Fruit fly (Drosophila melanogaster) whole organism, embryonic: ENCODE results near the gene Ir75b.
A peak's percentile ranks its signal among the peaks of the same experiment; 100 is the strongest.

Source experiments
- B-H2 ChIP-seq: fragments of 200-800 bp; sonication (Bioruptor generic); optimal IDR thresholded peaks from 2 replicates; lab custom pipeline; 2018; ENCODE audit warnings: missing biosample characterization, mild to moderate bottlenecking, missing genetic modification characterization
- Blimp-1 ChIP-seq: fragments of 200-800 bp; sonication (Bioruptor generic); optimal IDR thresholded peaks from 3 replicates; lab custom pipeline; 2018; ENCODE audit warnings: missing biosample characterization, missing genetic modification characterization, mild to moderate bottlenecking, moderate library complexity, missing genetic modification reagents
- CG17612 ChIP-seq: fragments of 200-800 bp; sonication (Bioruptor generic); IDR thresholded peaks from 2 replicates; pipeline ENCODE4 v1.3.6; 2022; ENCODE audit warnings: missing biosample characterization, missing genetic modification characterization
- CG17829 ChIP-seq: fragments of 200-800 bp; optimal IDR thresholded peaks from 2 replicates; lab custom pipeline; 2019; ENCODE audit warnings: missing biosample characterization, mild to moderate bottlenecking, missing genetic modification characterization, moderate library complexity
- CG2678 ChIP-seq: fragments of 200-800 bp; sonication (Bioruptor generic); optimal IDR thresholded peaks from 3 replicates; lab custom pipeline; 2019; ENCODE audit warnings: missing biosample characterization, mild to moderate bottlenecking, missing genetic modification characterization, moderate library complexity
- CG3995 ChIP-seq: fragments of 200-800 bp; sonication (Bioruptor generic); optimal IDR thresholded peaks from 3 replicates; lab custom pipeline; 2016; ENCODE audit warnings: missing biosample characterization, missing genetic modification characterization
- CG4617 ChIP-seq: fragments of 200-800 bp; sonication (Bioruptor generic); optimal IDR thresholded peaks from 3 replicates; lab custom pipeline; 2016; ENCODE audit warnings: missing biosample characterization, missing genetic modification characterization, borderline replicate concordance
- CG6683 ChIP-seq: fragments of 200-800 bp; sonication (Bioruptor generic); optimal IDR thresholded peaks from 2 replicates; lab custom pipeline; 2017; ENCODE audit warnings: missing biosample characterization, mild to moderate bottlenecking, missing genetic modification characterization, missing genetic modification reagents
- CG7987 ChIP-seq: fragments of 200-800 bp; sonication (Bioruptor generic); optimal IDR thresholded peaks from 2 replicates; lab custom pipeline; 2018; ENCODE audit warnings: missing biosample characterization, mild to moderate bottlenecking, missing genetic modification characterization, moderate library complexity
- CG9437 ChIP-seq: fragments of 200-800 bp; sonication (Bioruptor generic); optimal IDR thresholded peaks from 2 replicates; lab custom pipeline; 2018; ENCODE audit warnings: missing biosample characterization, mild to moderate bottlenecking, missing genetic modification characterization
- D19A ChIP-seq: fragments of 200-800 bp; optimal IDR thresholded peaks from 3 replicates; lab custom pipeline; 2019; ENCODE audit warnings: missing biosample characterization, mild to moderate bottlenecking, missing genetic modification characterization, moderate library complexity
- H15 ChIP-seq: fragments of 200-800 bp; sonication (Bioruptor generic); IDR thresholded peaks from 3 replicates; pipeline ENCODE4 v1.3.6; 2022; ENCODE audit warnings: missing biosample characterization, missing genetic modification characterization
- HHEX ChIP-seq: fragments of 200-800 bp; sonication (Bioruptor generic); optimal IDR thresholded peaks from 3 replicates; lab custom pipeline; 2017; ENCODE audit warnings: missing biosample characterization, mild to moderate bottlenecking, missing genetic modification characterization, missing genetic modification reagents
- Poxn ChIP-seq: fragments of 200-800 bp; sonication (Bioruptor generic); IDR thresholded peaks from 2 replicates; pipeline ENCODE4 v1.3.6; 2022; ENCODE audit warnings: missing biosample characterization, missing genetic modification characterization
- Ravus ChIP-seq: fragments of 200-800 bp; sonication (Bioruptor generic); IDR thresholded peaks from 2 replicates; pipeline ENCODE4 v1.3.6; 2022; ENCODE audit warnings: missing biosample characterization, missing genetic modification characterization
- Rfx ChIP-seq: fragments of 200-800 bp; sonication (Bioruptor generic); IDR thresholded peaks from 2 replicates; pipeline ENCODE4 v1.3.6; 2022; ENCODE audit warnings: missing biosample characterization, missing genetic modification characterization
- Sox100B ChIP-seq: fragments of 200-800 bp; sonication (Bioruptor generic); optimal IDR thresholded peaks from 3 replicates; lab custom pipeline; 2018; ENCODE audit warnings: missing biosample characterization, mild to moderate bottlenecking, missing genetic modification characterization
- ase ChIP-seq: fragments of 200-800 bp; sonication (Bioruptor generic); IDR thresholded peaks from 3 replicates; pipeline ENCODE4 v1.3.6; 2022; ENCODE audit warnings: missing biosample characterization, missing genetic modification characterization
- chinmo ChIP-seq: fragments of 200-800 bp; sonication (Bioruptor generic); IDR thresholded peaks from 4 replicates; pipeline ENCODE4 v1.3.6; 2022; ENCODE audit warnings: missing biosample characterization, missing genetic modification characterization; ENCODE audit not compliant: partially characterized antibody
- ci ChIP-seq: fragments of 200-800 bp; sonication (Bioruptor generic); IDR thresholded peaks from 3 replicates; pipeline ENCODE4 v1.3.6; 2022; ENCODE audit warnings: missing biosample characterization, missing genetic modification characterization
- crol ChIP-seq: fragments of 200-800 bp; sonication (Bioruptor generic); IDR thresholded peaks from 2 replicates; pipeline ENCODE4 v1.3.6; 2022; ENCODE audit warnings: missing biosample characterization, missing genetic modification characterization
- dan ChIP-seq: fragments of 200-800 bp; sonication (Bioruptor generic); IDR thresholded peaks from 2 replicates; pipeline ENCODE4 v1.3.6; 2022; ENCODE audit warnings: missing biosample characterization, missing genetic modification characterization
- dysf ChIP-seq: fragments of 200-800 bp; sonication (Bioruptor generic); IDR thresholded peaks from 3 replicates; pipeline ENCODE4 v1.3.6; 2022; ENCODE audit warnings: missing biosample characterization, missing genetic modification characterization
- luna ChIP-seq: fragments of 200-800 bp; sonication (Bioruptor generic); optimal IDR thresholded peaks from 2 replicates; lab custom pipeline; 2016; ENCODE audit warnings: missing biosample characterization, missing genetic modification characterization
- maf-S ChIP-seq: fragments of 200-800 bp; sonication (Bioruptor generic); optimal IDR thresholded peaks from 2 replicates; lab custom pipeline; 2016; ENCODE audit warnings: missing biosample characterization, missing genetic modification characterization
- nmo ChIP-seq: fragments of 200-800 bp; sonication (Bioruptor generic); optimal IDR thresholded peaks from 2 replicates; lab custom pipeline; 2018; ENCODE audit warnings: missing biosample characterization, mild to moderate bottlenecking, missing genetic modification characterization, moderate library complexity
- peb ChIP-seq: fragments of 200-800 bp; sonication (Bioruptor generic); IDR thresholded peaks from 2 replicates; pipeline ENCODE4 v1.3.6; 2022; ENCODE audit warnings: missing biosample characterization, missing genetic modification characterization
- pho ChIP-seq: fragments of 200-800 bp; sonication (Bioruptor generic); optimal IDR thresholded peaks from 2 replicates; lab custom pipeline; 2016; ENCODE audit warnings: missing biosample characterization, missing genetic modification characterization
- prd ChIP-seq, 3 experiments: fragments of >200 bp in 2 of 3; fragments of 200-800 bp in 1 of 3; sonication (Bioruptor generic) in 1 of 3; optimal IDR thresholded peaks in 2 of 3; IDR thresholded peaks in 1 of 3; 2 replicates in 2 of 3; 3 replicates in 1 of 3; pipeline versions ENCODE4 v1.3.6 to Lab custom; 2017 to 2022; ENCODE audit warnings: missing biosample characterization in 1 of 3, missing genetic modification characterization in 1 of 3
- pros ChIP-seq: fragments of 200-800 bp; sonication (Bioruptor generic); optimal IDR thresholded peaks from 3 replicates; lab custom pipeline; 2019; ENCODE audit warnings: missing biosample characterization, mild to moderate bottlenecking, missing genetic modification characterization, moderate library complexity
- rib ChIP-seq: fragments of 200-800 bp; sonication (Bioruptor generic); IDR thresholded peaks from 2 replicates; pipeline ENCODE4 v1.3.6; 2022; ENCODE audit warnings: missing biosample characterization, missing genetic modification characterization
- row ChIP-seq: fragments of 200-800 bp; sonication (Bioruptor generic); IDR thresholded peaks from 3 replicates; pipeline ENCODE4 v1.3.6; 2022; ENCODE audit warnings: missing biosample characterization, missing genetic modification characterization
- sc ChIP-seq, 3 experiments: fragments of >200 bp in 2 of 3; fragments of 200-800 bp in 1 of 3; sonication (Bioruptor generic) in 1 of 3; optimal IDR thresholded peaks; 2 replicates in 2 of 3; 3 replicates in 1 of 3; lab custom pipeline; 2017; ENCODE audit warnings: mild to moderate bottlenecking in 1 of 3, missing biosample characterization in 1 of 3, missing genetic modification characterization in 1 of 3, missing genetic modification reagents in 1 of 3
- scrt ChIP-seq: fragments of 200-800 bp; sonication (Bioruptor generic); optimal IDR thresholded peaks from 2 replicates; lab custom pipeline; 2018; ENCODE audit warnings: missing biosample characterization, mild to moderate bottlenecking, missing genetic modification characterization, moderate library complexity
- shn ChIP-seq: fragments of 200-800 bp; sonication (Bioruptor generic); optimal IDR thresholded peaks from 3 replicates; lab custom pipeline; 2016; ENCODE audit warnings: missing biosample characterization, missing genetic modification characterization
- sim ChIP-seq: fragments of 200-800 bp; sonication (Bioruptor generic); IDR thresholded peaks from 2 replicates; pipeline ENCODE4 v1.3.6; 2022; ENCODE audit warnings: missing biosample characterization, missing genetic modification characterization
- zfh1 ChIP-seq: fragments of 200-800 bp; sonication (Bioruptor generic); IDR thresholded peaks from 3 replicates; pipeline ENCODE4 v1.3.6; 2022; ENCODE audit warnings: missing biosample characterization, missing genetic modification characterization

Ir75b gene

DNA sequence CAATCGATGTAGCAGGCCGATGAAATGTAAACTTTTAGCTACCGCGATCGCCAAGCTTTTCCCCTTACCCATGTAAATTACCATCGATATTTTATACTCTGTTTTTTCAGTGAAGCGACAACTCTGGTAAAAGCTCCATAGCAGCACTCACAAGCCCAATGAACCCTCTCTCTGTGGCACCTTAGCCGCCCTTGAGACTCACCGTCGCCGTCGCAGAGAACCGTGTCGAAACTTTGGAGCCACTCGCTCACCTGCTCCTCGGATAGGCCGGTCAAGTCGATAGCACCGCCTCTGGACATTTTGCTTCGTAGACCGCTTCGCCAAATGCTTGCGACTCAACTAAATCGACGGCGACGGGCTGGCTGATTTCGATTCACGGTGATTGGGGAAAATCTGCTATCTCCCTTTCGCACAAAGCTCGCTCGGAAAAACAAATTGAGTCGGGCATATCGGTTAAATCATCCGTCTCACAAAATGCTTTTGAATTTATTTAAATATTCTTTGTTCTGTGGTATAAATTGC is 21.2 kb upstream of the Ir75b start, which contains the start of gene CG5577 (continued):
- TF ChIP-seq CG3995 (GFP tag; lab: Kevin White, UChicago) (peak; percentile 75), rib (GFP tag; lab: Robert Waterston, UW) (peak; percentile 59; the same call in 1 of the 2 replicates), B-H2 (GFP tag; lab: Kevin White, UChicago) (peak; percentile 31), scrt (GFP tag; lab: Kevin White, UChicago) (no peak), D19A (tag; lab: Kevin White, UChicago) (peak; percentile 69), sc (optimal IDR thresholded peaks at IDR 0.05; lab: Kevin White, UChicago) (no peak), sc (GFP tag; optimal IDR thresholded peaks at IDR 0.05; lab: Kevin White, UChicago) (no peak), Rfx (GFP tag; lab: Robert Waterston, UW) (peak; percentile 63), prd (optimal IDR thresholded peaks at IDR 0.05; lab: Kevin White, UChicago) (no peak), prd (GFP tag; IDR thresholded peaks at IDR 0.05; lab: Robert Waterston, UW) (0 out of 3 replicates have a peak, but pooled peaks have one; percentile 35), ase (GFP tag; lab: Robert Waterston, UW) (peak; percentile 39; the same call in 1 of the 3 replicates), dysf (GFP tag; lab: Robert Waterston, UW) (0 out of 3 replicates have a peak, but pooled peaks have one; percentile 12), pho (peak; percentile 11), row (GFP tag; lab: Robert Waterston, UW) (peak; percentile 74), CG2678 (no peak)

DNA sequence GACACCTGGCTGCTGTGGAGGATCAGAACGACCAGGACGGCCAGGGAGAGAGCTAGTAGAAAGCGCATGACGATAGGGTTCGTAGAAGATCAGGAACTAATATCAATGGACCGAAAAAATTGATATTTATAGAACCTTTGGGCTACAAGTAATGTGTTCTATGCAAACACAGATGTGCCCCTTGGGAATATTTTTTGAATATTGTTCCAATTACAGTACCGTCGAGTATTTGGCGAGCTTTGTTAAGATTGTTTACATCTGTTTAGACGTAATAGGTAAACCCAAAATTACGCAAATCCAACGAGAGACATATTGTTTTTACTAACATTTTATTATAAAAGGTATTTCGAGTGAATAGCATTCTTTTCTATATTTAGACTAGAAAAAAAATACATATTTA is 15.1 kb upstream of the Ir75b start, which contains the start of gene CG32189:
Gene CG32189 (minus strand): TSS at position 101 of the 400 bp plus-strand sequence.
- TF ChIP-seq nmo (GFP tag; lab: Kevin White, UChicago) (no peak), CG17829 (tag; lab: Kevin White, UChicago) (no peak), H15 (no peak), crol (GFP tag; lab: Robert Waterston, UW) (no peak), CG4617 (GFP tag; lab: Kevin White, UChicago) (no peak), Poxn (GFP tag; lab: Robert Waterston, UW) (no peak), chinmo (GFP tag; lab: Robert Waterston, UW) (no peak), shn (GFP tag; lab: Kevin White, UChicago) (no peak), CG6683 (GFP tag; lab: Kevin White, UChicago) (no peak), Blimp-1 (GFP tag; lab: Kevin White, UChicago) (no peak), pho (no peak), ci (no peak), Ravus (no peak), maf-S (GFP tag; lab: Kevin White, UChicago) (no peak), dan (GFP tag; lab: Robert Waterston, UW) (no peak), peb (GFP tag; lab: Robert Waterston, UW) (no peak), sc (optimal IDR thresholded peaks at IDR 0.05; lab: Kevin White, UChicago) (no peak), sc (GFP tag; optimal IDR thresholded peaks at IDR 0.05; lab: Kevin White, UChicago) (no peak), zfh1 (GFP tag; lab: Robert Waterston, UW) (no peak), CG9437 (GFP tag; lab: Kevin White, UChicago) (no peak)

DNA sequence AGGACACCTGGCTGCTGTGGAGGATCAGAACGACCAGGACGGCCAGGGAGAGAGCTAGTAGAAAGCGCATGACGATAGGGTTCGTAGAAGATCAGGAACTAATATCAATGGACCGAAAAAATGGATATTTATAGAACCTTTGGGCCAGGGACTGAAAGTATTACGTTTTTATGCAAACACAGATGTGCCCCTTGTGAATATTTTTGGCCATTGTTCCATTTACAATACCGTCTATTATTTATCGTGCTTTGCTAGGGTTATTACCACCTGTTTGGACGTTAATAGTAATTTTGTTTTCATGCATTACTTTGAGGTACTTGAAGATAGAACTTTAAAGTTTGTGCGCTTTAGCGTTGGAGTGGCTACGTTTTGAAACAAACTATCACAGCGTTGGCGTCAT is 13.5 kb upstream of the Ir75b start, which contains the start of gene CG32188:
Gene CG32188 (minus strand): TSS at position 101 of the 400 bp plus-strand sequence.
- no peak for TF ChIP-seq CG7987 (GFP tag; lab: Kevin White, UChicago)
- TF ChIP-seq sim (GFP tag; lab: Robert Waterston, UW) = no peak
- no peak for TF ChIP-seq pros
- TF ChIP-seq Sox100B (GFP tag; lab: Kevin White, UChicago) = no peak
- TF ChIP-seq CG17612 (GFP tag; lab: Robert Waterston, UW) = no peak
- TF ChIP-seq HHEX (GFP tag; lab: Kevin White, UChicago) = no peak
- no peak for TF ChIP-seq luna
